Worm (Caenorhabditis elegans): ENCODE measurements around the gene hsp-25.

- TF ChIP-seq snpc-4 (tag; optimal IDR thresholded peaks at IDR 0.05): no peak
- TF ChIP-seq nfya-1 (tag; optimal IDR thresholded peaks at IDR 0.05; ENCODE audit: insufficient read depth): peak; percentile 8
- TF ChIP-seq pqm-1 (tag; optimal IDR thresholded peaks at IDR 0.05): peak; percentile 87
- TF ChIP-seq ceh-82 (tag; optimal IDR thresholded peaks at IDR 0.05): no peak
Measured at ce11 chrX:6057580-6058305, 18.3 kb upstream of the hsp-25 start, which contains the start of gene gln-1.

Measured in whole organism, L3 larva.